Worm (Caenorhabditis elegans): ENCODE data around the gene M03F4.6.

The M03F4.6 gene

DNA sequence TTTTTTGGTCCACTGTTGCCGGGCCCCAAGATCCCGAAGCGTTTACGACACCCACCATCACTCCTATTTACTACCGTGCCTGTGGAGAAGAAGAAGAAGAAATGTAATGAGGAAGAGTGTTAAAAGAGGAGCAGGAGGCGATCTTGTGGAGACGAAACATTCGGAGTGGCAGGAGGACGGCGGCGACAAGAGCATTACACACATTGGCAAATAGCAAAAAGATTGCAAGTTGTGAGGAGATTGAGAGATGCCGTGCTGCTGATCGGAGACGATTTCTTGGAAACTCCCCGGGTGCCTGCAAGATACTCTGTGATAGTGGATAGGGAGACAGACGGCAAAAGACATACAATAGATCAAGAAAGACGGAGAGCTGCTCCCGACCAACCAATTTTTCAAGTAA lies 11.9 kb downstream of the M03F4.6 start, which contains the start of gene M03F4.4:
TSS of gene M03F4.4 (minus strand) at position 160 of the 400 bp plus-strand sequence.
- no peak for TF ChIP-seq nfya-1 (tag; optimal IDR thresholded peaks at IDR 0.05; ENCODE audit: borderline replicate concordance, insufficient read depth)
- TF ChIP-seq zfh-2 (GFP tag; conservative IDR thresholded peaks at IDR 0.05) = peak; percentile 66
- no peak for TF ChIP-seq mcd-1 (GFP tag; IDR thresholded peaks at IDR 0.05)
- no peak for TF ChIP-seq ccch-3 (GFP tag; optimal IDR thresholded peaks at IDR 0.05)
- TF ChIP-seq hrde-1 (tag; optimal IDR thresholded peaks at IDR 0.05; ENCODE audit: borderline replicate concordance) = no peak
- TF ChIP-seq F55B11.4 (tag; optimal IDR thresholded peaks at IDR 0.05; ENCODE audit: borderline replicate concordance, insufficient read depth) = no peak
- TF ChIP-seq ztf-22 (GFP tag; optimal IDR thresholded peaks at IDR 0.05) = no peak

DNA sequence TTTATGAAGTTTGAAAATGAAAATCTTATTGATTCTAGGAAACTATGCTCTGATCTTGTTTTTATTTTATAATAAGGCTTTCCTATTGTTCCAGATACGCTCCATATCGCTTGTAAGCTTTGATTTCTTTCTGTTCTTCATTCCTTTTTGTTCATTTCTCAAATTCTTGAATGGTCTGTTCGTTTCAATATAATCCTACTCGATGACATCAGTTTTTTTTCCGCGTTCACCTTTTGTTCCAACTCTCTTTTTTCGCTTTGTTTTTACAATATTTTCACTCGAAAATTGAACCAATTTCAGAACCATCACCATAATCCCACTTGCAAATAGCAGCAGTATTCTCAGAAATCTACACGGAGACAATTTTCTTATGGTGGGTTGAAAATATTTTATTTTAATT lies 21.4 kb downstream of the M03F4.6 start, which contains the start of gene tyra-3:
TSS of gene tyra-3 (plus strand) at position 301 of the 400 bp plus-strand sequence.
- no peak for TF ChIP-seq gei-17 (GFP tag; optimal IDR thresholded peaks at IDR 0.05)
- no peak for TF ChIP-seq tlf-1 (GFP tag; optimal IDR thresholded peaks at IDR 0.05)
- no peak for TF ChIP-seq snpc-1.3 (tag; optimal IDR thresholded peaks at IDR 0.05; ENCODE audit: insufficient read depth)
- no peak for TF ChIP-seq B0336.3 (GFP tag; IDR thresholded peaks at IDR 0.05)
- TF ChIP-seq dpff-1 (tag; optimal IDR thresholded peaks at IDR 0.05) = no peak
- no peak for TF ChIP-seq nhr-120 (GFP tag; IDR thresholded peaks at IDR 0.05)
- TF ChIP-seq F55B11.4 (tag; optimal IDR thresholded peaks at IDR 0.05; ENCODE audit: borderline replicate concordance, insufficient read depth) = no peak
- TF ChIP-seq C17E4.6 (GFP tag; IDR thresholded peaks at IDR 0.05) = no peak
- no peak for TF ChIP-seq attf-5 (GFP tag; optimal IDR thresholded peaks at IDR 0.05)
- TF ChIP-seq efl-1 (GFP tag; optimal IDR thresholded peaks at IDR 0.05) = no peak
- TF ChIP-seq attf-3 (GFP tag; conservative IDR thresholded peaks at IDR 0.05) = no peak
- no peak for TF ChIP-seq ceh-27 (GFP tag; optimal IDR thresholded peaks at IDR 0.05)
- no peak for TF ChIP-seq let-607 (tag; optimal IDR thresholded peaks at IDR 0.05)
- no peak for TF ChIP-seq F37B4.10 (GFP tag; IDR thresholded peaks at IDR 0.05)
- no peak for TF ChIP-seq hlh-26 (GFP tag; conservative IDR thresholded peaks at IDR 0.05)
- no peak for TF ChIP-seq aptf-3 (GFP tag; IDR thresholded peaks at IDR 0.05)
- TF ChIP-seq lin-26 (GFP tag; IDR thresholded peaks at IDR 0.05) = no peak
- no peak for TF ChIP-seq T26A5.8 (tag; optimal IDR thresholded peaks at IDR 0.05)
- no peak for TF ChIP-seq nfyb-1 (GFP tag; IDR thresholded peaks at IDR 0.05)
- TF ChIP-seq ama-1 (optimal IDR thresholded peaks at IDR 0.05) = no peak
- no peak for TF ChIP-seq ama-1 (GFP tag; optimal IDR thresholded peaks at IDR 0.05)

DNA sequence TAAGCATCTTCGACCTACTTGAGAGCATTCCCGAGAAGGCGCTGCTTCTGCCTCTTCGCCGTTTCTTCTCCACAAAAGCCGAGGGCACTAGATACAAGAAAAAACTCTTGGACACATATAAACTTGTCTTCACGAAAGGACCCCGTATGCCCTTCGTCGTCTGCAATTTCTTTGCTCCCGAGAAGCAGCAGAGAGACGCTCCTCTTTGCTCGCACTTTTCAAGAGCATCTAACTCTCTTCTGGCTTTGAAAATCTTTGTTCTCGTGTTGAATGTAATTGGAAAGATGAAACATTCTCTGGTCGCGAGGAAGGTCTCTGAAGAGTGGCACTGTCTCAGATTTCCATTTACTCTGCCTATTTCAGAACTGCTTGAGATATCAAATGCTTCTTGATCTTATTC lies 30.1 kb downstream of the M03F4.6 start:
- peak; percentile 47 for TF ChIP-seq ceh-27 (GFP tag; optimal IDR thresholded peaks at IDR 0.05)
- no peak for TF ChIP-seq pbrm-1 (GFP tag; IDR thresholded peaks at IDR 0.05)

DNA sequence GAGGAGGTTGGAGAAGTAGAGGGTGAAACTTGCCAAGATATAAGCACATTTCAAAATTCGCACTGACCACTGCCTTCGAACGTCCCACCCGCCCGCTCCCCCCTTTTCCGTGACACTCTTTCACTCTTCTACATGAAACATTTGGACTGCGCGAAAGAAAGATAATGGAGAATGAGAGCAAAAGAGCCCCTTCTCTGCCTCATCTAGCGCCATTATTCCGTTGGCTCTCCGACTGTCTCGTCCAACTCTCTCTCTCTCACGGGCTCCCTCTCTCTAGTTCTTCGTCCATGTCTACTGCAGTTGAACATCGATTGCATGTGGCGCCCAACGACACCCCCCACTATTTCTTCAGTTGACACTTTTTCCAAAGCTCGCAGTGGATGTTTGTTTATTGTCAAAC lies 36.2 kb downstream of the M03F4.6 start:
- no peak for TF ChIP-seq zfh-2 (GFP tag; conservative IDR thresholded peaks at IDR 0.05)
- TF ChIP-seq F37B4.10 (GFP tag; IDR thresholded peaks at IDR 0.05) = 0 out of 2 replicates have a peak, but pooled peaks have one; percentile 32
- TF ChIP-seq ztf-22 (GFP tag; optimal IDR thresholded peaks at IDR 0.05) = no peak
- no peak for TF ChIP-seq ets-4 (GFP tag; optimal IDR thresholded peaks at IDR 0.05)

DNA sequence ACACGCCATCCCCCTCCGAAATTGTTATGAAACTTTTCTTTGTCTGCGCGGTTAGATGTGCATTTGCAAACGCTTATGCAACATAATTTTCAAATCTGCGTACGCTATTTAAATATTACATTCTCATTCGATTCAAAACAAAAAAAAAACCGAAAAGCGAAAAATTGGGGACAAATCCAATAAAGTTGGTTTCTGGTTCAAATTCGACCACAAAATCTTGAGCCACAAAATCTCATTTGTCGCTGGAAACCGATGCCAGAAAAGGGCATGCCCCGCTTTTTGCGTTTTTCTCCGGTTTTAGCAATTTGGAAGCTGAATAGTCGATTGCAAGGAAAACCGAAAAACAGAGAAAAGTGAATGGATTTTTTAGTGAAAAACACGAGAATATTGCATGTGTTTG lies 37.1 kb downstream of the M03F4.6 start:
- TF ChIP-seq nhr-80 (tag; optimal IDR thresholded peaks at IDR 0.05) = no peak
- TF ChIP-seq madf-6 (GFP tag; IDR thresholded peaks at IDR 0.05) = no peak
- no peak for TF ChIP-seq snpc-4 (GFP tag; optimal IDR thresholded peaks at IDR 0.05)
- no peak for TF ChIP-seq snpc-4 (tag; optimal IDR thresholded peaks at IDR 0.05)
- no peak for TF ChIP-seq F49E8.2 (tag; optimal IDR thresholded peaks at IDR 0.05; ENCODE audit: insufficient read depth)
- TF ChIP-seq lsl-1 (GFP tag; optimal IDR thresholded peaks at IDR 0.05) = no peak
- no peak for TF ChIP-seq F33H1.4 (GFP tag; IDR thresholded peaks at IDR 0.05)
- no peak for TF ChIP-seq ztf-6 (GFP tag; IDR thresholded peaks at IDR 0.05)
- TF ChIP-seq zim-3 (tag; optimal IDR thresholded peaks at IDR 0.05) = no peak
- TF ChIP-seq B0035.1 (tag; optimal IDR thresholded peaks at IDR 0.05) = no peak
- no peak for TF ChIP-seq F37B4.10 (GFP tag; IDR thresholded peaks at IDR 0.05)
- TF ChIP-seq xnd-1 (tag; optimal IDR thresholded peaks at IDR 0.05) = no peak
- TF ChIP-seq snpc-1.1 (tag; optimal IDR thresholded peaks at IDR 0.05; ENCODE audit: insufficient read depth) = no peak
- TF ChIP-seq Y79H2A.3 (GFP tag; conservative IDR thresholded peaks at IDR 0.05) = no peak
- TF ChIP-seq nhr-27 (tag; optimal IDR thresholded peaks at IDR 0.05) = no peak

Data from whole organism, young adult.